Worm (Caenorhabditis elegans) whole organism, L1 larva: Measurements from ENCODE around the gene Y67A10A.11.

Source experiments
- C04F5.9 ChIP-seq: sonication (generic microtip); optimal IDR thresholded peaks from 2 replicates; lab custom pipeline; 2016; ENCODE audit warnings: missing genetic modification characterization, missing compliant biosample characterization
- F16B12.6 ChIP-seq: fragments of 150-350 bp; optimal IDR thresholded peaks from 2 replicates; lab custom pipeline; 2014; ENCODE audit warnings: missing biosample characterization, missing genetic modification characterization
- Y116A8C.19 ChIP-seq: sonication (generic microtip); optimal IDR thresholded peaks from 2 replicates; lab custom pipeline; 2016; ENCODE audit warnings: missing compliant biosample characterization, missing genetic modification characterization, borderline replicate concordance
- aha-1 ChIP-seq: fragments of 150-350 bp; optimal IDR thresholded peaks from 2 replicates; lab custom pipeline; 2014; ENCODE audit warnings: missing biosample characterization, missing genetic modification characterization
- alr-1 ChIP-seq: fragments of 200-800 bp; sonication (Bioruptor generic); optimal IDR thresholded peaks from 2 replicates; lab custom pipeline; 2018; ENCODE audit warnings: borderline replicate concordance, mild to moderate bottlenecking, missing genetic modification characterization, missing compliant biosample characterization
- aly-2 ChIP-seq: fragments of 150-350 bp; optimal IDR thresholded peaks from 2 replicates; lab custom pipeline; 2014; ENCODE audit warnings: missing biosample characterization, missing genetic modification characterization
- ama-1 ChIP-seq: fragments of 150-350 bp; optimal IDR thresholded peaks from 2 replicates; lab custom pipeline; 2014
- blmp-1 ChIP-seq: fragments of 150-350 bp; optimal IDR thresholded peaks from 2 replicates; lab custom pipeline; 2014; ENCODE audit warnings: missing biosample characterization, missing genetic modification characterization
- ceh-63 ChIP-seq: fragments of 200-800 bp; sonication (Bioruptor generic); optimal IDR thresholded peaks from 2 replicates; lab custom pipeline; 2018; ENCODE audit warnings: mild to moderate bottlenecking, missing genetic modification characterization, missing compliant biosample characterization
- ceh-8 ChIP-seq: fragments of 200-800 bp; sonication (Bioruptor generic); optimal IDR thresholded peaks from 2 replicates; lab custom pipeline; 2018; ENCODE audit warnings: mild to moderate bottlenecking, missing genetic modification characterization, moderate library complexity, missing compliant biosample characterization
- ceh-88 ChIP-seq: fragments of 200-800 bp; sonication (Bioruptor generic); IDR thresholded peaks from 2 replicates; pipeline ENCODE4 v1.3.6; 2022; ENCODE audit warnings: missing genetic modification characterization, missing compliant biosample characterization
- efl-1 ChIP-seq, 4 experiments: fragments of 150-350 bp; optimal IDR thresholded peaks in 3 of 4; peaks in 1 of 4; 1 replicate in 1 of 4; 2 replicates in 3 of 4; lab custom pipeline; 2014; ENCODE audit warnings: missing biosample characterization in 2 of 4, missing genetic modification characterization in 2 of 4, missing genetic modification reagents in 2 of 4
- efl-3 ChIP-seq: fragments of 200-800 bp; sonication (Bioruptor generic); optimal IDR thresholded peaks from 2 replicates; lab custom pipeline; 2018; ENCODE audit warnings: mild to moderate bottlenecking, missing genetic modification characterization, missing compliant biosample characterization
- egl-13 ChIP-seq: sonication (generic microtip); optimal IDR thresholded peaks from 2 replicates; lab custom pipeline; 2016; ENCODE audit warnings: missing genotype, missing genetic modification reagents, missing genetic modification characterization, missing compliant biosample characterization
- egl-27 ChIP-seq, 2 experiments: fragments of 150-350 bp in 1 of 2; sonication (generic microtip); optimal IDR thresholded peaks; 3 replicates each; lab custom pipeline; 2017 to 2018; ENCODE audit warnings: missing biosample characterization in 2 of 2, missing genetic modification characterization in 2 of 2, missing genetic modification reagents in 2 of 2
- elt-2 ChIP-seq: sonication (generic microtip); optimal IDR thresholded peaks from 2 replicates; lab custom pipeline; 2016; ENCODE audit warnings: missing genetic modification characterization, mild to moderate bottlenecking, inconsistent platforms, missing compliant biosample characterization, missing genetic modification reagents
- elt-3 ChIP-seq, 6 experiments: fragments of 150-350 bp in 1 of 6; sonication (generic microtip); optimal IDR thresholded peaks; 2 replicates each; lab custom pipeline; 2017 to 2018; ENCODE audit warnings: missing biosample characterization in 6 of 6, missing genetic modification characterization in 6 of 6, inconsistent platforms in 1 of 6
- grh-1 ChIP-seq: fragments of 200-800 bp; sonication (Bioruptor generic); IDR thresholded peaks from 2 replicates; pipeline ENCODE4 v1.3.6; 2022; ENCODE audit warnings: missing genetic modification reagents, missing genetic modification characterization, missing compliant biosample characterization
- hlh-17 ChIP-seq: fragments of 200-800 bp; sonication (Bioruptor generic); optimal IDR thresholded peaks from 2 replicates; lab custom pipeline; 2018; ENCODE audit warnings: missing genetic modification characterization, mild to moderate bottlenecking, missing compliant biosample characterization, moderate library complexity, borderline replicate concordance
- irx-1 ChIP-seq: sonication (generic microtip); optimal IDR thresholded peaks from 2 replicates; lab custom pipeline; 2016; ENCODE audit warnings: missing genetic modification characterization, missing compliant biosample characterization
- isw-1 ChIP-seq: fragments of 200-800 bp; sonication (Bioruptor generic); IDR thresholded peaks from 2 replicates; pipeline ENCODE4 v1.3.6; 2022; ENCODE audit warnings: missing genetic modification characterization, missing compliant biosample characterization
- jun-1 ChIP-seq: fragments of 150-350 bp; optimal IDR thresholded peaks from 2 replicates; lab custom pipeline; 2014; ENCODE audit warnings: missing biosample characterization, missing genetic modification reagents, missing genetic modification characterization
- lin-13 ChIP-seq: fragments of 150-350 bp; optimal IDR thresholded peaks from 2 replicates; lab custom pipeline; 2014; ENCODE audit warnings: missing biosample characterization, missing genetic modification reagents, missing genetic modification characterization
- lin-35 ChIP-seq, 2 experiments: fragments of 150-350 bp; optimal IDR thresholded peaks; 2 replicates each; lab custom pipeline; 2014; ENCODE audit warnings: missing biosample characterization in 2 of 2, missing genetic modification characterization in 2 of 2, missing genetic modification reagents in 2 of 2
- lin-39 ChIP-seq: fragments of 150-350 bp; optimal IDR thresholded peaks from 2 replicates; lab custom pipeline; 2014; ENCODE audit warnings: missing biosample characterization, missing genetic modification reagents, missing genetic modification characterization
- lir-3 ChIP-seq: sonication (generic microtip); optimal IDR thresholded peaks from 2 replicates; lab custom pipeline; 2016; ENCODE audit warnings: mild to moderate bottlenecking, missing genetic modification characterization, moderate library complexity, missing compliant biosample characterization; ENCODE audit not compliant: poor library complexity
- lsy-2 ChIP-seq, 2 experiments: fragments of 150-350 bp; optimal IDR thresholded peaks; 2 replicates each; lab custom pipeline; 2014; ENCODE audit warnings: missing biosample characterization in 2 of 2, missing genetic modification characterization in 2 of 2
- mef-2 ChIP-seq: fragments of 150-350 bp; optimal IDR thresholded peaks from 2 replicates; lab custom pipeline; 2014; ENCODE audit warnings: missing biosample characterization, missing genetic modification characterization
- nhr-12 ChIP-seq: sonication (generic microtip); optimal IDR thresholded peaks from 2 replicates; lab custom pipeline; 2017; ENCODE audit warnings: missing biosample characterization, missing genetic modification characterization
- nhr-20 ChIP-seq: sonication (generic microtip); optimal IDR thresholded peaks from 2 replicates; lab custom pipeline; 2016; ENCODE audit warnings: mild to moderate bottlenecking, missing genetic modification characterization, missing compliant biosample characterization
- nhr-237 ChIP-seq: fragments of 150-350 bp; optimal IDR thresholded peaks from 2 replicates; lab custom pipeline; 2014; ENCODE audit warnings: missing biosample characterization, missing genetic modification characterization
- nhr-47 ChIP-seq: sonication (generic microtip); optimal IDR thresholded peaks from 2 replicates; lab custom pipeline; 2016; ENCODE audit warnings: mild to moderate bottlenecking, missing genetic modification characterization, moderate library complexity, missing compliant biosample characterization
- nhr-76 ChIP-seq: sonication (generic microtip); optimal IDR thresholded peaks from 2 replicates; lab custom pipeline; 2017; ENCODE audit warnings: missing biosample characterization, missing genetic modification characterization
- nhr-77 ChIP-seq: fragments of 150-350 bp; optimal IDR thresholded peaks from 2 replicates; lab custom pipeline; 2014; ENCODE audit warnings: missing biosample characterization, missing genetic modification characterization
- nhr-85 ChIP-seq: sonication (generic microtip); peaks from one replicate; lab custom pipeline; 2016; ENCODE audit warnings: missing genetic modification characterization, inconsistent platforms, missing compliant biosample characterization
- pqm-1 ChIP-seq: sonication (generic microtip); optimal IDR thresholded peaks from 3 replicates; lab custom pipeline; 2017; ENCODE audit warnings: missing biosample characterization, missing genetic modification characterization
- rnt-1 ChIP-seq: sonication (generic microtip); optimal IDR thresholded peaks from 2 replicates; lab custom pipeline; 2016; ENCODE audit warnings: mild to moderate bottlenecking, missing genetic modification characterization, moderate library complexity, missing compliant biosample characterization
- snpc-4 ChIP-seq: fragments of 150-350 bp; optimal IDR thresholded peaks from 2 replicates; lab custom pipeline; 2014; ENCODE audit warnings: missing biosample characterization, missing genetic modification characterization
- sptf-1 ChIP-seq: fragments of 150-350 bp; optimal IDR thresholded peaks from 2 replicates; lab custom pipeline; 2014; ENCODE audit warnings: missing biosample characterization, missing genetic modification characterization
- sup-37 ChIP-seq: fragments of 200-800 bp; sonication (Bioruptor generic); optimal IDR thresholded peaks from 2 replicates; lab custom pipeline; 2018; ENCODE audit warnings: mild to moderate bottlenecking, missing genetic modification characterization, missing compliant biosample characterization
- swsn-7 ChIP-seq: sonication (generic microtip); optimal IDR thresholded peaks from 2 replicates; lab custom pipeline; 2016; ENCODE audit warnings: missing genetic modification characterization, missing compliant biosample characterization
- tbx-2 ChIP-seq: sonication (generic microtip); optimal IDR thresholded peaks from 2 replicates; lab custom pipeline; 2016; ENCODE audit warnings: missing genetic modification characterization, missing compliant biosample characterization
- tlp-1 ChIP-seq: fragments of 150-350 bp; optimal IDR thresholded peaks from 2 replicates; lab custom pipeline; 2014; ENCODE audit warnings: missing biosample characterization, missing genetic modification characterization
- unc-130 ChIP-seq: fragments of 150-350 bp; optimal IDR thresholded peaks from 2 replicates; lab custom pipeline; 2017; ENCODE audit warnings: missing biosample characterization, missing genetic modification characterization, inconsistent platforms
- unc-30 ChIP-seq: sonication (generic microtip); optimal IDR thresholded peaks from 2 replicates; lab custom pipeline; 2017; ENCODE audit warnings: missing biosample characterization, missing genetic modification characterization
- unc-86 ChIP-seq: sonication (generic microtip); optimal IDR thresholded peaks from 2 replicates; lab custom pipeline; 2016; ENCODE audit warnings: missing genetic modification characterization, missing compliant biosample characterization
- unc-98 ChIP-seq: fragments of 200-800 bp; sonication (Bioruptor generic); IDR thresholded peaks from 2 replicates; pipeline ENCODE4 v1.3.6; 2022; ENCODE audit warnings: missing genetic modification characterization, missing compliant biosample characterization
- vab-15 ChIP-seq: sonication (generic microtip); optimal IDR thresholded peaks from 2 replicates; lab custom pipeline; 2017; ENCODE audit warnings: missing genotype, mild to moderate bottlenecking, missing genetic modification characterization, missing compliant biosample characterization
- xbp-1 ChIP-seq: sonication (generic microtip); optimal IDR thresholded peaks from 2 replicates; lab custom pipeline; 2016; ENCODE audit warnings: missing genetic modification characterization, missing compliant biosample characterization
- zag-1 ChIP-seq: fragments of 150-350 bp; optimal IDR thresholded peaks from 2 replicates; lab custom pipeline; 2014; ENCODE audit warnings: missing biosample characterization, missing genetic modification characterization
- ztf-11 ChIP-seq, 2 experiments: sonication (generic microtip); optimal IDR thresholded peaks; 2 replicates each; lab custom pipeline; 2016 to 2017; ENCODE audit warnings: missing genetic modification characterization in 2 of 2, missing biosample characterization in 1 of 2, missing compliant biosample characterization in 1 of 2
- ztf-4 ChIP-seq: fragments of 150-350 bp; optimal IDR thresholded peaks from 2 replicates; lab custom pipeline; 2014; ENCODE audit warnings: missing biosample characterization, missing genetic modification characterization

Gene Y67A10A.11

DNA sequence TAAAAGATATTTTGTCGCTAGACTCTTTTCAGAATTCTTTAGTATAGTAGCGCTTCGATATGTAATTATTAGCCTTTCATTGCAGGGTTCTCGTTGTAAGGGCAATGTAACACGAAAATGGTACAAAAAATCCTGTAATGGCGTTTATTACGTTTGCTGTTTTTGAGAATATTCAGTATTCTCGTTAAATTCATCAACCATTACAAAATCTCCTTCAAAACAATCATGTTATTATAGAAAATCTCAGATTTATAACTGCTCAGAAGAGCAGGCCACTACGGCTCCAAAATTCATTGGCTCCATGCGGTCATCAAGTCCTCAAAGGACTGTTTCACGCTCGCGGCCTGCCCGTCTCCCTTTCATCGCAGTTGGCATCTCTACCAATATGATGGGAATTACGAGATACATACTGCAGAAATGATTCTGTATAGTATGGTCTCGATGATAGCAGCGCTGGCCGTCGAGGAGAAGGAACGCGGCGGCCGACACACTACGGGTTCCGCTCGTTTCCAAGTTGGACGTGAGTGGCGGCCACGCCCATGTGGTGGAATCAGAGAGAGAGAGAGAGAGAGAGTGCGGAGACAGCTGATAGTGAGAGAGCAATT is 13.0 kb upstream of the Y67A10A.11 start (continued):
- TF ChIP-seq unc-86 (tag; lab: Kevin White, UChicago) (peak; percentile 8), lir-3 (tag; lab: Kevin White, UChicago) (no peak), egl-13 (tag; lab: Kevin White, UChicago) (peak; percentile 20), grh-1 (peak; percentile 84), lin-35 (GFP tag; optimal IDR thresholded peaks at IDR 0.05; lab: Kevin White, UChicago) (peak; percentile 35 to 73), snpc-4 (tag; lab: Kevin White, UChicago) (peak; percentile 98), lsy-2 (tag; optimal IDR thresholded peaks at IDR 0.05; lab: Kevin White, UChicago) (peak in 1 of 2 experiments; percentile 58), ceh-8 (GFP tag; lab: Kevin White, UChicago) (peak; percentile 31), isw-1 (GFP tag; lab: Robert Waterston, UW) (peak; percentile 36; the same call in 1 of the 2 replicates), nhr-12 (tag; lab: Kevin White, UChicago) (no peak), lin-39 (tag; lab: Kevin White, UChicago) (peak; percentile 56), ceh-88 (GFP tag; lab: Robert Waterston, UW) (peak; percentile 60), nhr-47 (tag; lab: Kevin White, UChicago) (peak; percentile 91), efl-3 (GFP tag; lab: Kevin White, UChicago) (no peak), C04F5.9 (tag; lab: Kevin White, UChicago) (peak; percentile 65), nhr-77 (peak; percentile 73), efl-1 (optimal IDR thresholded peaks at IDR 0.05; lab: Kevin White, UChicago) (peak; percentile 39 to 63), efl-1 (GFP tag; optimal IDR thresholded peaks at IDR 0.05 in 1 of 2; lab: Kevin White, UChicago) (peak; percentile 36 to 93), nhr-76 (tag; lab: Kevin White, UChicago) (no peak), alr-1 (tag; lab: Kevin White, UChicago) (no peak), F16B12.6 (tag; lab: Kevin White, UChicago) (no peak), lin-13 (peak; percentile 54), unc-98 (GFP tag; lab: Robert Waterston, UW) (no peak; the same call in 1 of the 2 replicates), Y116A8C.19 (tag; lab: Kevin White, UChicago) (no peak), unc-130 (tag; lab: Kevin White, UChicago) (no peak), irx-1 (tag; lab: Kevin White, UChicago) (peak; percentile 67), zag-1 (no peak), egl-27 (tag; optimal IDR thresholded peaks at IDR 0.05; lab: Kevin White, UChicago) (no peak), pqm-1 (tag; lab: Kevin White, UChicago) (no peak), unc-30 (tag; lab: Kevin White, UChicago) (no peak), tbx-2 (tag; lab: Kevin White, UChicago) (peak; percentile 75), elt-3 (tag; optimal IDR thresholded peaks at IDR 0.05; lab: Kevin White, UChicago) (peak in 3 of 6 experiments; percentile 2 to 52 (median 15)), aha-1 (tag; lab: Kevin White, UChicago) (no peak), tlp-1 (no peak), jun-1 (tag; lab: Kevin White, UChicago) (peak; percentile 34), ztf-4 (tag; lab: Kevin White, UChicago) (no peak), nhr-85 (tag; lab: Kevin White, UChicago) (peak; percentile 96), ceh-63 (GFP tag; lab: Kevin White, UChicago) (no peak), vab-15 (tag; lab: Kevin White, UChicago) (no peak), swsn-7 (tag; lab: Kevin White, UChicago) (peak; percentile 85), sup-37 (GFP tag; lab: Kevin White, UChicago) (peak; percentile 72), blmp-1 (tag; lab: Kevin White, UChicago) (no peak), xbp-1 (tag; lab: Kevin White, UChicago) (peak; percentile 70), rnt-1 (tag; lab: Kevin White, UChicago) (peak; percentile 94), elt-2 (tag; lab: Kevin White, UChicago) (peak; percentile 91), nhr-20 (tag; lab: Kevin White, UChicago) (peak; percentile 90), ama-1 (lab: Kevin White, UChicago) (peak; percentile 69), mef-2 (no peak), sptf-1 (tag; lab: Kevin White, UChicago) (no peak), nhr-237 (tag; lab: Kevin White, UChicago) (no peak), ztf-11 (tag; optimal IDR thresholded peaks at IDR 0.05; lab: Kevin White, UChicago) (peak in 1 of 2 experiments; percentile 25), hlh-17 (no peak), aly-2 (no peak)
